Worm (Caenorhabditis elegans): ENCODE measurements around the gene T28A11.13.

T28A11.13 gene

ce11 chrV:3288134-3288533 lies 38.1 kb upstream of the T28A11.13 start:
- no peak for TF ChIP-seq swsn-7 (tag; optimal IDR thresholded peaks at IDR 0.05)
- no peak for TF ChIP-seq isw-1 (GFP tag; IDR thresholded peaks at IDR 0.05)
- no peak for TF ChIP-seq tbx-2 (tag; optimal IDR thresholded peaks at IDR 0.05)
- TF ChIP-seq lin-39 (tag; optimal IDR thresholded peaks at IDR 0.05) = no peak
- TF ChIP-seq unc-130 (tag; optimal IDR thresholded peaks at IDR 0.05) = no peak
- no peak for TF ChIP-seq aly-2 (tag; optimal IDR thresholded peaks at IDR 0.05)
- TF ChIP-seq zip-4 (GFP tag; optimal IDR thresholded peaks at IDR 0.05) = no peak
- TF ChIP-seq xbp-1 (tag; optimal IDR thresholded peaks at IDR 0.05) = no peak
- no peak for TF ChIP-seq hpl-2 (GFP tag; optimal IDR thresholded peaks at IDR 0.05)
- no peak for TF ChIP-seq snpc-4 (tag; optimal IDR thresholded peaks at IDR 0.05)
- TF ChIP-seq ztf-11 (tag; optimal IDR thresholded peaks at IDR 0.05) = no peak

- TF ChIP-seq unc-62 (GFP tag; optimal IDR thresholded peaks at IDR 0.05) (no peak), pax-3 (tag; optimal IDR thresholded peaks at IDR 0.05) (no peak), nhr-12 (tag; optimal IDR thresholded peaks at IDR 0.05) (no peak), sup-37 (GFP tag; optimal IDR thresholded peaks at IDR 0.05) (no peak), unc-98 (GFP tag; IDR thresholded peaks at IDR 0.05) (no peak), fkh-4 (tag; optimal IDR thresholded peaks at IDR 0.05; ENCODE audit: borderline replicate concordance) (no peak), nhr-90 (tag; optimal IDR thresholded peaks at IDR 0.05; ENCODE audit: poor library complexity) (no peak)
Measured at ce11 chrV:3287330-3287729, 37.3 kb upstream of the T28A11.13 start, which contains the start of gene F35F10.7. Gene F35F10.7 (minus strand): TSS chrV:3287430.

- TF ChIP-seq unc-98 (GFP tag; IDR thresholded peaks at IDR 0.05) (no peak), egl-13 (tag; optimal IDR thresholded peaks at IDR 0.05) (no peak), nhr-85 (tag) (no peak), C04F5.9 (tag; optimal IDR thresholded peaks at IDR 0.05) (no peak), hpl-2 (GFP tag; optimal IDR thresholded peaks at IDR 0.05) (no peak), lin-15B (tag; optimal IDR thresholded peaks at IDR 0.05) (no peak), ama-1 (optimal IDR thresholded peaks at IDR 0.05) (no peak), ceh-63 (GFP tag; optimal IDR thresholded peaks at IDR 0.05) (no peak), nhr-19 (GFP tag; conservative IDR thresholded peaks at IDR 0.05) (no peak), swsn-7 (tag; optimal IDR thresholded peaks at IDR 0.05) (no peak), ceh-82 (tag; optimal IDR thresholded peaks at IDR 0.05) (no peak), tlp-1 (tag; optimal IDR thresholded peaks at IDR 0.05) (no peak), nhr-71 (tag; optimal IDR thresholded peaks at IDR 0.05) (no peak), ces-1 (GFP tag; optimal IDR thresholded peaks at IDR 0.05) (no peak), sptf-1 (tag; optimal IDR thresholded peaks at IDR 0.05) (no peak)
Measured at ce11 chrV:3284629-3285028, 34.6 kb upstream of the T28A11.13 start, which contains the start of gene F35F10.5. Gene F35F10.5 (plus strand): TSS chrV:3284929.

- TF ChIP-seq rnt-1 (tag; optimal IDR thresholded peaks at IDR 0.05) (no peak), sox-4 (tag; optimal IDR thresholded peaks at IDR 0.05) (no peak)
Measured at ce11 chrV:3282957-3283356, 32.9 kb upstream of the T28A11.13 start, which contains the start of gene str-64. Gene str-64 (plus strand): TSS chrV:3283257.

ce11 chrV:3281523-3281922 lies 31.5 kb upstream of the T28A11.13 start, which contains the start of gene T28A11.25:
Gene T28A11.25 (plus strand): TSS chrV:3281823.
- TF ChIP-seq nhr-71 (tag; optimal IDR thresholded peaks at IDR 0.05) (no peak), mep-1 (tag; optimal IDR thresholded peaks at IDR 0.05) (no peak), unc-98 (GFP tag; IDR thresholded peaks at IDR 0.05) (no peak), rnt-1 (tag; optimal IDR thresholded peaks at IDR 0.05) (peak; percentile 16), tlp-1 (tag; optimal IDR thresholded peaks at IDR 0.05) (no peak), lir-3 (tag; optimal IDR thresholded peaks at IDR 0.05; ENCODE audit: poor library complexity) (no peak)

- no peak for TF ChIP-seq zag-1 (tag; optimal IDR thresholded peaks at IDR 0.05)
- TF ChIP-seq fos-1 (tag; optimal IDR thresholded peaks at IDR 0.05) = no peak
- TF ChIP-seq elt-3 (tag; optimal IDR thresholded peaks at IDR 0.05) = no peak
- TF ChIP-seq dsc-1 (tag; optimal IDR thresholded peaks at IDR 0.05) = no peak
- TF ChIP-seq nhr-71 (tag; optimal IDR thresholded peaks at IDR 0.05) = peak; percentile 56
- TF ChIP-seq nhr-77 (tag; optimal IDR thresholded peaks at IDR 0.05) = no peak
- no peak for TF ChIP-seq nhr-84 (tag; optimal IDR thresholded peaks at IDR 0.05)
- TF ChIP-seq irx-1 (tag; optimal IDR thresholded peaks at IDR 0.05) = no peak
- no peak for TF ChIP-seq nhr-12 (tag; optimal IDR thresholded peaks at IDR 0.05)
- peak; percentile 14; the same call in 1 of the 2 replicates for TF ChIP-seq nhr-19 (GFP tag; conservative IDR thresholded peaks at IDR 0.05)
- TF ChIP-seq ceh-63 (GFP tag; optimal IDR thresholded peaks at IDR 0.05) = no peak
- TF ChIP-seq hlh-17 (GFP tag; optimal IDR thresholded peaks at IDR 0.05; ENCODE audit: borderline replicate concordance) = no peak
- no peak for TF ChIP-seq C34B4.2 (tag; optimal IDR thresholded peaks at IDR 0.05)
- TF ChIP-seq rnt-1 (tag; optimal IDR thresholded peaks at IDR 0.05) = peak; percentile 44
- TF ChIP-seq mab-9 (GFP tag; IDR thresholded peaks at IDR 0.05) = no peak
- no peak for TF ChIP-seq ceh-90 (tag; optimal IDR thresholded peaks at IDR 0.05)
Measured at ce11 chrV:3280009-3280408, 30.0 kb upstream of the T28A11.13 start, which contains the start of gene T28A11.2. Gene T28A11.2 (plus strand): TSS chrV:3280379.

All from whole organism, L1 larva.